Fruit fly (Drosophila melanogaster) whole organism, embryonic: ENCODE results near the gene Cpr66Cb.

ENCODE experiments used
- B-H2 ChIP-seq: fragments of 200-800 bp; sonication (Bioruptor generic); optimal IDR thresholded peaks from 2 replicates; lab custom pipeline; 2018; ENCODE audit warnings: missing biosample characterization, mild to moderate bottlenecking, missing genetic modification characterization
- Bgb ChIP-seq: fragments of 200-800 bp; sonication (Bioruptor generic); IDR thresholded peaks from 2 replicates; pipeline ENCODE4 v1.3.6; 2022; ENCODE audit warnings: missing biosample characterization, missing genetic modification characterization; ENCODE audit not compliant: partially characterized antibody
- Blimp-1 ChIP-seq: fragments of 200-800 bp; sonication (Bioruptor generic); optimal IDR thresholded peaks from 3 replicates; lab custom pipeline; 2018; ENCODE audit warnings: missing biosample characterization, missing genetic modification characterization, mild to moderate bottlenecking, moderate library complexity, missing genetic modification reagents
- Bteb2 ChIP-seq: fragments of 200-800 bp; sonication (Bioruptor generic); optimal IDR thresholded peaks from 2 replicates; lab custom pipeline; 2016; ENCODE audit warnings: missing biosample characterization, missing genetic modification characterization
- CG10654 ChIP-seq: fragments of 200-800 bp; sonication (Bioruptor generic); optimal IDR thresholded peaks from 2 replicates; lab custom pipeline; 2016; ENCODE audit warnings: missing biosample characterization, missing genetic modification characterization
- CG10979 ChIP-seq: fragments of 200-800 bp; sonication (Bioruptor generic); optimal IDR thresholded peaks from 2 replicates; lab custom pipeline; 2018; ENCODE audit warnings: missing biosample characterization, mild to moderate bottlenecking, missing genetic modification characterization, moderate library complexity
- CG11560 ChIP-seq: fragments of 200-800 bp; sonication (Bioruptor generic); IDR thresholded peaks from 3 replicates; pipeline ENCODE4 v1.3.6; 2022; ENCODE audit warnings: missing biosample characterization, missing genetic modification characterization
- CG11723 ChIP-seq: fragments of 200-800 bp; sonication (Bioruptor generic); optimal IDR thresholded peaks from 2 replicates; lab custom pipeline; 2017; ENCODE audit warnings: missing biosample characterization, mild to moderate bottlenecking, missing genetic modification characterization
- CG12155 ChIP-seq: fragments of 200-800 bp; sonication (Bioruptor generic); optimal IDR thresholded peaks from 3 replicates; lab custom pipeline; 2016; ENCODE audit warnings: missing biosample characterization, missing genetic modification characterization
- CG12236 ChIP-seq: fragments of 200-800 bp; sonication (Bioruptor generic); optimal IDR thresholded peaks from 2 replicates; lab custom pipeline; 2016; ENCODE audit warnings: missing biosample characterization, missing genetic modification characterization
- CG14441 ChIP-seq: fragments of 200-800 bp; sonication (Bioruptor generic); IDR thresholded peaks from 2 replicates; pipeline ENCODE4 v1.3.6; 2022; ENCODE audit warnings: missing biosample characterization, missing genetic modification characterization
- CG17361 ChIP-seq: fragments of 200-800 bp; sonication (Bioruptor generic); IDR thresholded peaks from 3 replicates; pipeline ENCODE4 v1.3.6; 2022; ENCODE audit warnings: missing biosample characterization, missing genetic modification characterization
- CG18476 ChIP-seq: fragments of 200-800 bp; sonication (Bioruptor generic); optimal IDR thresholded peaks from 2 replicates; lab custom pipeline; 2016; ENCODE audit warnings: missing biosample characterization, mild to moderate bottlenecking, missing genetic modification characterization
- CG3281 ChIP-seq: fragments of 200-800 bp; sonication (Bioruptor generic); optimal IDR thresholded peaks from 3 replicates; lab custom pipeline; 2017; ENCODE audit warnings: missing biosample characterization, mild to moderate bottlenecking, missing genetic modification characterization
- CG3407 ChIP-seq: fragments of 200-800 bp; sonication (Bioruptor generic); optimal IDR thresholded peaks from 2 replicates; lab custom pipeline; 2018; ENCODE audit warnings: missing biosample characterization, mild to moderate bottlenecking, missing genetic modification characterization
- CG5953 ChIP-seq: fragments of 200-800 bp; sonication (Bioruptor generic); IDR thresholded peaks from 2 replicates; pipeline ENCODE4 v1.3.6; 2022; ENCODE audit warnings: missing biosample characterization, missing genetic modification characterization
- CG7745 ChIP-seq: fragments of 200-800 bp; sonication (Bioruptor generic); optimal IDR thresholded peaks from 2 replicates; lab custom pipeline; 2018; ENCODE audit warnings: missing biosample characterization, mild to moderate bottlenecking, missing genetic modification characterization, moderate library complexity
- CG7839 ChIP-seq: fragments of 200-800 bp; sonication (Bioruptor generic); optimal IDR thresholded peaks from 3 replicates; lab custom pipeline; 2018; ENCODE audit warnings: missing biosample characterization, mild to moderate bottlenecking, missing genetic modification characterization, moderate library complexity
- Dfd ChIP-seq, 2 experiments: fragments of >200 bp; optimal IDR thresholded peaks; 2 replicates each; lab custom pipeline; 2017; ENCODE audit warnings: missing biosample characterization in 2 of 2, missing genetic modification characterization in 2 of 2
- Drgx ChIP-seq: fragments of 200-800 bp; sonication (Bioruptor generic); IDR thresholded peaks from 2 replicates; pipeline ENCODE4 v1.3.6; 2022; ENCODE audit warnings: missing biosample characterization, missing genetic modification characterization
- Ets97D ChIP-seq: fragments of 200-800 bp; sonication (Bioruptor generic); optimal IDR thresholded peaks from 3 replicates; lab custom pipeline; 2016; ENCODE audit warnings: missing biosample characterization, missing genetic modification characterization
- HHEX ChIP-seq: fragments of 200-800 bp; sonication (Bioruptor generic); optimal IDR thresholded peaks from 3 replicates; lab custom pipeline; 2017; ENCODE audit warnings: missing biosample characterization, mild to moderate bottlenecking, missing genetic modification characterization, missing genetic modification reagents
- HLH54F ChIP-seq: fragments of 200-800 bp; sonication (Bioruptor generic); optimal IDR thresholded peaks from 3 replicates; lab custom pipeline; 2016; ENCODE audit warnings: missing biosample characterization, missing genetic modification characterization
- HmgD ChIP-seq: fragments of 200-800 bp; sonication (Bioruptor generic); optimal IDR thresholded peaks from 3 replicates; lab custom pipeline; 2016; ENCODE audit warnings: missing biosample characterization, missing genetic modification characterization
- Lhr ChIP-seq: fragments of 200-800 bp; sonication (Bioruptor generic); optimal IDR thresholded peaks from 3 replicates; lab custom pipeline; 2017; ENCODE audit warnings: mild to moderate bottlenecking, missing biosample characterization, missing genetic modification reagents, missing genetic modification characterization
- MESR4 ChIP-seq: fragments of 200-800 bp; sonication (Bioruptor generic); optimal IDR thresholded peaks from 2 replicates; lab custom pipeline; 2018; ENCODE audit warnings: missing biosample characterization, mild to moderate bottlenecking, missing genetic modification characterization, moderate library complexity
- Med ChIP-seq: fragments of 200-800 bp; sonication (Bioruptor generic); peaks from one replicate; lab custom pipeline; 2016; ENCODE audit warnings: missing biosample characterization, missing genetic modification characterization, mild to moderate bottlenecking, inconsistent platforms, moderate library complexity
- PHDP ChIP-seq: fragments of 200-800 bp; sonication (Bioruptor generic); optimal IDR thresholded peaks from 3 replicates; lab custom pipeline; 2018; ENCODE audit warnings: missing biosample characterization, mild to moderate bottlenecking, missing genetic modification characterization, moderate library complexity
- Ptx1 ChIP-seq: fragments of 200-800 bp; sonication (Bioruptor generic); IDR thresholded peaks from 2 replicates; pipeline ENCODE4 v1.3.6; 2022; ENCODE audit warnings: missing biosample characterization, missing genetic modification characterization
- Xrp1 ChIP-seq: fragments of 200-800 bp; sonication (Bioruptor generic); IDR thresholded peaks from 2 replicates; pipeline ENCODE4 v1.3.6; 2022; ENCODE audit warnings: missing biosample characterization, missing genetic modification characterization
- YL-1 ChIP-seq: fragments of 200-800 bp; sonication (Bioruptor generic); optimal IDR thresholded peaks from 3 replicates; lab custom pipeline; 2017; ENCODE audit warnings: missing biosample characterization, mild to moderate bottlenecking, missing genetic modification characterization
- al ChIP-seq: fragments of 200-800 bp; sonication (Bioruptor generic); IDR thresholded peaks from 2 replicates; pipeline ENCODE4 v1.3.6; 2022; ENCODE audit warnings: missing biosample characterization, missing genetic modification characterization
- ara ChIP-seq: fragments of 200-800 bp; sonication (Bioruptor generic); IDR thresholded peaks from 2 replicates; pipeline ENCODE4 v1.3.6; 2022; ENCODE audit warnings: missing biosample characterization, missing genetic modification characterization
- crc ChIP-seq: fragments of 200-800 bp; sonication (Bioruptor generic); optimal IDR thresholded peaks from 2 replicates; lab custom pipeline; 2016; ENCODE audit warnings: missing biosample characterization, missing genetic modification characterization
- cwo ChIP-seq: fragments of 200-800 bp; sonication (Bioruptor generic); optimal IDR thresholded peaks from 3 replicates; lab custom pipeline; 2017; ENCODE audit warnings: missing biosample characterization, missing genetic modification characterization, mild to moderate bottlenecking, moderate library complexity, missing genetic modification reagents
- disco-r ChIP-seq: fragments of 200-800 bp; sonication (Bioruptor generic); optimal IDR thresholded peaks from 2 replicates; lab custom pipeline; 2016; ENCODE audit warnings: missing biosample characterization, missing genetic modification characterization
- grau ChIP-seq: fragments of 200-800 bp; optimal IDR thresholded peaks from 3 replicates; lab custom pipeline; 2019; ENCODE audit warnings: missing biosample characterization, mild to moderate bottlenecking, missing genetic modification characterization, moderate library complexity
- grn ChIP-seq: fragments of 200-800 bp; sonication (Bioruptor generic); optimal IDR thresholded peaks from 3 replicates; lab custom pipeline; 2017; ENCODE audit warnings: missing biosample characterization, missing genetic modification characterization
- ken ChIP-seq: fragments of 200-800 bp; sonication (Bioruptor generic); IDR thresholded peaks from 3 replicates; pipeline ENCODE4 v1.3.6; 2022; ENCODE audit warnings: missing biosample characterization, missing genetic modification characterization
- knrl ChIP-seq: fragments of 200-800 bp; sonication (Bioruptor generic); IDR thresholded peaks from 3 replicates; pipeline ENCODE4 v1.3.6; 2022; ENCODE audit warnings: missing biosample characterization, missing genetic modification characterization; ENCODE audit not compliant: partially characterized antibody
- lbe ChIP-seq: fragments of 200-800 bp; sonication (Bioruptor generic); optimal IDR thresholded peaks from 2 replicates; lab custom pipeline; 2016; ENCODE audit warnings: missing biosample characterization, mild to moderate bottlenecking, missing genetic modification characterization
- phol ChIP-seq: fragments of 200-800 bp; sonication (Bioruptor generic); optimal IDR thresholded peaks from 3 replicates; lab custom pipeline; 2018; ENCODE audit warnings: missing biosample characterization, mild to moderate bottlenecking, missing genetic modification characterization, moderate library complexity
- pum ChIP-seq: fragments of 200-800 bp; sonication (Bioruptor generic); optimal IDR thresholded peaks from 2 replicates; lab custom pipeline; 2016; ENCODE audit warnings: missing biosample characterization, missing genetic modification characterization
- ro ChIP-seq: fragments of 200-800 bp; sonication (Bioruptor generic); IDR thresholded peaks from 2 replicates; pipeline ENCODE4 v1.3.6; 2022; ENCODE audit warnings: missing biosample characterization, missing genetic modification characterization
- row ChIP-seq: fragments of 200-800 bp; sonication (Bioruptor generic); IDR thresholded peaks from 3 replicates; pipeline ENCODE4 v1.3.6; 2022; ENCODE audit warnings: missing biosample characterization, missing genetic modification characterization
- slp2 ChIP-seq: fragments of 200-800 bp; sonication (Bioruptor generic); optimal IDR thresholded peaks from 2 replicates; lab custom pipeline; 2016; ENCODE audit warnings: missing biosample characterization, missing genetic modification characterization
- tgo ChIP-seq: fragments of 200-800 bp; sonication (Bioruptor generic); IDR thresholded peaks from 3 replicates; pipeline ENCODE4 v1.3.6; 2022; ENCODE audit warnings: missing biosample characterization, missing genetic modification characterization
- tup ChIP-seq: fragments of 200-800 bp; sonication (Bioruptor generic); optimal IDR thresholded peaks from 2 replicates; lab custom pipeline; 2016; ENCODE audit warnings: missing biosample characterization, mild to moderate bottlenecking, missing genetic modification characterization, moderate library complexity
- usp ChIP-seq: fragments of >200 bp; optimal IDR thresholded peaks from 2 replicates; lab custom pipeline; 2017; ENCODE audit warnings: missing biosample characterization, missing genetic modification characterization

Gene Cpr66Cb

dm6 chr3L:8340264-8341095, 4.0 kb downstream of the Cpr66Cb start, which contains the start of the genes Prim1 and CG7083 (continued):
- TF ChIP-seq CG7745 (tag; lab: Kevin White, UChicago) (no peak), crc (GFP tag; lab: Kevin White, UChicago) (peak; percentile 35), Lhr (GFP tag; lab: Kevin White, UChicago) (peak; percentile 26), CG7839 (tag; lab: Kevin White, UChicago) (peak; percentile 33), CG3407 (GFP tag; lab: Kevin White, UChicago) (no peak), CG5953 (GFP tag; lab: Robert Waterston, UW) (no peak), al (GFP tag; lab: Robert Waterston, UW) (0 out of 2 replicates have a peak, but pooled peaks have one; percentile 35), CG11560 (no peak), tup (GFP tag; lab: Kevin White, UChicago) (peak; percentile 24), CG17361 (GFP tag; lab: Robert Waterston, UW) (peak; percentile 60; the same call in 2 of the 3 replicates), PHDP (tag; lab: Kevin White, UChicago) (peak; percentile 57), ken (0 out of 3 replicates have a peak, but pooled peaks have one; percentile 35), HLH54F (GFP tag; lab: Kevin White, UChicago) (peak; percentile 71), Blimp-1 (peak; percentile 17), ara (peak; percentile 42; the same call in 1 of the 2 replicates), B-H2 (peak; percentile 55), lbe (GFP tag; lab: Kevin White, UChicago) (peak; percentile 46), cwo (GFP tag; lab: Kevin White, UChicago) (peak; percentile 21), slp2 (peak; percentile 55), CG10979 (tag; lab: Kevin White, UChicago) (peak; percentile 50), CG18476 (GFP tag; lab: Kevin White, UChicago) (peak; percentile 27), Bgb (GFP tag; lab: Robert Waterston, UW) (peak; percentile 29; the same call in 1 of the 2 replicates), row (GFP tag; lab: Robert Waterston, UW) (peak; percentile 68), Ptx1 (GFP tag; lab: Robert Waterston, UW) (peak; percentile 43; the same call in 1 of the 2 replicates), CG12155 (GFP tag; lab: Kevin White, UChicago) (peak; percentile 48), CG12236 (GFP tag; lab: Kevin White, UChicago) (peak; percentile 33), HmgD (GFP tag; lab: Kevin White, UChicago) (peak; percentile 26), MESR4 (GFP tag; lab: Kevin White, UChicago) (peak; percentile 54), pum (GFP tag; lab: Kevin White, UChicago) (peak; percentile 62), grau (peak; percentile 52), tgo (GFP tag; lab: Robert Waterston, UW) (peak; percentile 30; the same call in 1 of the 3 replicates), CG14441 (GFP tag; lab: Robert Waterston, UW) (no peak), ro (GFP tag; lab: Robert Waterston, UW) (no peak), grn (GFP tag; lab: Kevin White, UChicago) (peak; percentile 22), Med (GFP tag; lab: Kevin White, UChicago) (peak; percentile 94), Dfd (GFP tag; optimal IDR thresholded peaks at IDR 0.05; lab: Kevin White, UChicago) (no peak), CG3281 (peak; percentile 69), Xrp1 (GFP tag; lab: Robert Waterston, UW) (peak; percentile 61), knrl (no peak), disco-r (GFP tag; lab: Kevin White, UChicago) (no peak), Drgx (GFP tag; lab: Robert Waterston, UW) (0 out of 2 replicates have a peak, but pooled peaks have one; percentile 13), HHEX (GFP tag; lab: Kevin White, UChicago) (peak; percentile 20), phol (peak; percentile 68), CG11723 (GFP tag; lab: Kevin White, UChicago) (peak; percentile 5), CG10654 (GFP tag; lab: Kevin White, UChicago) (peak; percentile 54), Ets97D (GFP tag; lab: Kevin White, UChicago) (peak; percentile 33), YL-1 (GFP tag; lab: Kevin White, UChicago) (peak; percentile 96), Bteb2 (GFP tag; lab: Kevin White, UChicago) (peak; percentile 51), usp (no peak)
